Fruit fly (Drosophila melanogaster): Measurements from ENCODE around the gene Gtpx.

DNA sequence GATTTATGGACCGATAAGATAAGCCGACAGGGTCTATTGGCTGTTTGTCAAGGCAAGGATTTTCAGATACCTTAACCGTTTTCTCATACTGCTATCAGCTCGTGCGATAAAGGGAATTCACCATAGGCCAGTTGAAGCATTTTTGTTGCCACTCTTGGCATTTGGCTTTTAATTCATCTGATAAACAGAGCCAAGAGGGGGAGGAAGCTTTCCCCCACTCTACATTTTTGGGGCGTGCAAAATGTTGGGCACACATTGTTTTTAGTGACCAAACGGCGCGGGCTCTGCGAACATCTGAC lies 23.7 kb downstream of the Gtpx start:
- no peak for TF ChIP-seq gl (tag; optimal IDR thresholded peaks at IDR 0.05)
- no peak for TF ChIP-seq D1 (tag; optimal IDR thresholded peaks at IDR 0.05)
- no peak for TF ChIP-seq EcR (GFP tag; optimal IDR thresholded peaks at IDR 0.05)
- no peak for TF ChIP-seq Pif1B (GFP tag; optimal IDR thresholded peaks at IDR 0.05)
- TF ChIP-seq CG12605 (GFP tag; IDR thresholded peaks at IDR 0.05) = no peak
- no peak for TF ChIP-seq CG17806 (tag; optimal IDR thresholded peaks at IDR 0.05)
- TF ChIP-seq CG9948 (tag; optimal IDR thresholded peaks at IDR 0.05) = no peak
- TF ChIP-seq Snoo (tag; optimal IDR thresholded peaks at IDR 0.05) = no peak
- no peak for TF ChIP-seq CG13204 (GFP tag; optimal IDR thresholded peaks at IDR 0.05)
- TF ChIP-seq CG15710 (tag; optimal IDR thresholded peaks at IDR 0.05) = no peak
- TF ChIP-seq CG14655 (GFP tag; optimal IDR thresholded peaks at IDR 0.05) = no peak
- no peak for TF ChIP-seq CG10348 (GFP tag; IDR thresholded peaks at IDR 0.05)
